4 fruit fly cellular contexts compared by ENCODE assay signal in the genomic region with DNA sequence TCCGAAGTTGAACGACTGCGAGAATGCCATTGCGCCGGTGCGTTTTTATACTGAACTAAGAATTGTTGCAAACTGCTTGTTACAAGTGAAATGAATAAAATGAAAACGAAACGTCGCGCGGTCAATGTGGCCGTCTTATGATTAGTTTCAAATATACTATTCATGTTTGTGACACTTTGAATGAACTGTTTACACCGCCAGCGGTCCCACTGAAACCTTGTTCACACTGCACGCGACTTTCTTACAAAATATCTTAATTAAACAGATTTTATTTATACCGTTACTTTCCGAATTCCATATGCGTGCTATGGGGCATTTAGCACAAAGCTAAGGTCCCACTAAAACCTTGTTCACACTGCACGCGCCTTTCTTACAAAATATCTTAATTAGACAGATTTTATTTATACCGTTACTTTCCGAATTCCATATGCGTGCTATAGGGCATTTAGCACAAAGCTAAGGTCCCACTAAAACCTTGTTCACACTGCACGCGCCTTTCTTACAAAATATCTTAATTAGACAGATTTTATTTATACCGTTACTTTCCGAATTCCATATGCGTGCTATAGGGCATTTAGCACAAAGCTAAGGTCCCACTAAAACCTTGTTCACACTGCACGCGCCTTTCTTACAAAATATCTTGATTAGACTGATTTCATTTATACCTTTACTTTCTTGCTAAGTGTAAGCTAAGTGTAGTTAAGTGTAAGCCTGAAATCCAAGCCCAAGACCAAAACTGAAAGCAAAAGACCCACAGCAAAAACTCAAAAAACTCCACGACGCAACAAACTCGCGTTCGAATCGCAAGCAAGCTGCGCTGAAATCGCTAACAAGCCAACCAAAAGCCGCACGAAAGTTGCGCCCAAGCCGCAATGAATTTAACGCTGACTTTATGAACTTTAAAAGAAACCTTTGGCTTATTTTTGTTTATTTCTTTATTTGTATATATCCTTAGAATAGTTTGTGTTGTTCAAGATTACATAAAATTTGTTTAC.
TF ChIP-seq lines count a peak whose summit lies in the region.
"Not testable (repeated sequence)": the region's sequence is repeated elsewhere in the genome, so short reads cannot be mapped to it uniquely, and the experiment has no call there.

A gene (minus strand): TSS at position 122 of the 995 bp plus-strand sequence.

- not testable (repeated sequence) for TF ChIP-seq CTCF in whole organism, embryonic (GFP tag; optimal IDR thresholded peaks at IDR 0.05; lab: Kevin White, UChicago)

TF ChIP-seq in whole organism, adult, 20 proteins besides CTCF, POLR2A, EP300 and RAD21:
- peak; percentile 24 for TF ChIP-seq bab1 (GFP tag; optimal IDR thresholded peaks at IDR 0.05; lab: Kevin White, UChicago)

TF ChIP-seq in whole organism, embryonic, 481 proteins besides CTCF, POLR2A, EP300 and RAD21 (continues in another document):
- TF ChIP-seq CG8359 (GFP tag; optimal IDR thresholded peaks at IDR 0.05; lab: Kevin White, UChicago; ENCODE audit: borderline replicate concordance) (peak; percentile 96), CG16815 (GFP tag; optimal IDR thresholded peaks at IDR 0.05; lab: Kevin White, UChicago) (peak; percentile 10), zfh1 (GFP tag; IDR thresholded peaks at IDR 0.05; lab: Robert Waterston, UW) (peak; percentile 48; the same call in 1 of the 3 replicates), Atf-2 (GFP tag; optimal IDR thresholded peaks at IDR 0.05; lab: Kevin White, UChicago) (peak; percentile 9), Dp (GFP tag; optimal IDR thresholded peaks at IDR 0.05; lab: Kevin White, UChicago) (peak; percentile 61), phol (tag; optimal IDR thresholded peaks at IDR 0.05; lab: Kevin White, UChicago) (peak; percentile 10), BEAF-32 (GFP tag; optimal IDR thresholded peaks at IDR 0.05; lab: Kevin White, UChicago) (peak; percentile 31), mam (GFP tag; optimal IDR thresholded peaks at IDR 0.05; lab: Kevin White, UChicago) (peak; percentile 29), Myb (GFP tag; optimal IDR thresholded peaks at IDR 0.05; lab: Kevin White, UChicago) (peak; percentile 91), pzg (GFP tag; optimal IDR thresholded peaks at IDR 0.05; lab: Kevin White, UChicago) (peak; percentile 40), CG33213 (GFP tag; optimal IDR thresholded peaks at IDR 0.05; lab: Kevin White, UChicago) (peak; percentile 43), E2f2 (GFP tag; IDR thresholded peaks at IDR 0.05; lab: Robert Waterston, UW) (peak; percentile 80), knrl (GFP tag; IDR thresholded peaks at IDR 0.05; lab: Robert Waterston, UW; ENCODE audit: partially characterized antibody) (peak; percentile 33; the same call in 1 of the 3 replicates), CG14710 (tag; optimal IDR thresholded peaks at IDR 0.05; lab: Kevin White, UChicago) (peak; percentile 33), row (GFP tag; IDR thresholded peaks at IDR 0.05; lab: Robert Waterston, UW) (peak; percentile 74), Rx (GFP tag; IDR thresholded peaks at IDR 0.05; lab: Robert Waterston, UW) (peak; percentile 51), prd (GFP tag; IDR thresholded peaks at IDR 0.05; lab: Robert Waterston, UW) (peak; percentile 63; the same call in 1 of the 3 replicates), CG11093 (GFP tag; IDR thresholded peaks at IDR 0.05; lab: Robert Waterston, UW) (peak; percentile 46; the same call in 1 of the 3 replicates), CG3847 (GFP tag; IDR thresholded peaks at IDR 0.05; lab: Robert Waterston, UW) (peak; percentile 62), ase (GFP tag; IDR thresholded peaks at IDR 0.05; lab: Robert Waterston, UW) (0 out of 3 replicates have a peak, but pooled peaks have one; percentile 44), Ptx1 (GFP tag; IDR thresholded peaks at IDR 0.05; lab: Robert Waterston, UW) (peak; percentile 25; the same call in 1 of the 2 replicates), Hmr (GFP tag; optimal IDR thresholded peaks at IDR 0.05; lab: Kevin White, UChicago) (peak; percentile 76)
- not testable (repeated sequence) for TF ChIP-seq prd (optimal IDR thresholded peaks at IDR 0.05; lab: Kevin White, UChicago)

TF ChIP-seq in whole organism, prepupa, 60 proteins besides CTCF, POLR2A, EP300 and RAD21:
- TF ChIP-seq Gug (GFP tag; IDR thresholded peaks at IDR 0.05; lab: Robert Waterston, UW) (0 out of 2 replicates have a peak, but pooled peaks have one; percentile 22), CG6163 (GFP tag; IDR thresholded peaks at IDR 0.05; lab: Robert Waterston, UW) (0 out of 3 replicates have a peak, but pooled peaks have one; percentile 25)

TF ChIP-seq in whole organism, wandering third instar larva, 38 proteins besides CTCF, POLR2A, EP300 and RAD21:
- TF ChIP-seq Hr78 (GFP tag; optimal IDR thresholded peaks at IDR 0.05; lab: Kevin White, UChicago) (peak; percentile 68), N (GFP tag; optimal IDR thresholded peaks at IDR 0.05; lab: Kevin White, UChicago) (peak; percentile 96)
